Fruit fly (Drosophila melanogaster) S2 (cell line): ENCODE data around the gene CG13306.

Experiments used
- CG8478 ChIP-seq: fragments of >200 bp; optimal IDR thresholded peaks from 2 replicates; lab custom pipeline; 2018
- CTCF ChIP-seq, 2 experiments: fragments of >200 bp; optimal IDR thresholded peaks; 2 replicates each; lab custom pipeline; 2018

DNA sequence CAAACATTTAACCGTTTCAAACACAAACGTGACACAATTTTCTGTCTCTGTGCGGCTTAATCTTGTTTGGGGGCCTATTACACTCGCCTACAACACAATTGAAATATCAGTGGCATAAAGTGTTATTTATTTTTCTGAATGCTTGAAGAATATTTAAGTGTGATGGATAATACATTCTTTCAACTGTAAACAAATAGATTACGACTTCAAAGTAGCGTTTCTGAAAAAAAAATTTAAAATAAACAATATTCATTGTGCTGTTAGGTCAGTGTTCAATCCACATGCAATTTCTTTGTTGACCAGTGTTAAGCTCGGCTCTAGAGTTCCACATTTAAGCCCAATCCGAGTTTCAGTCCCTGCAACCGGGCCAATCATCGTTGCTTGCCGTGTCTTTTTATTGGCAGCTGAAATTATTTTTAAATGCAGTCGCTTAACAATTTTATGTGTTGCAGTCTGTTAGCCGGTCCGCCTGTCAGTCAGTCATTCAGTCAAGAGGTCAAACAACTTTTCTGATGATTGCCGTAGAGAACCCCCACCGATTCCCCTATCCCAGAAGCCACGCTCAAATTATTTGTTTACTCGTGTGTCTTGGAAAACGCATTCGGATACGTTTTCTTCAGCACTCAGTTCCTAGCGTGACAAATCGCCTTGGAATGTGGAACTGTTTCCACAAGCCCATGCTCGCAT, 23.6 kb upstream of the CG13306 start:
- TF ChIP-seq CG8478 (lab: Kevin White, UChicago) (no peak), CTCF (optimal IDR thresholded peaks at IDR 0.05; lab: Kevin White, UChicago) (no peak)
